Fruit fly (Drosophila melanogaster) whole organism, embryonic: ENCODE results near the gene RpS17.
A peak's percentile ranks its signal among the peaks of the same experiment; 100 is the strongest.

ENCODE experiments used
- BtbVII ChIP-seq: fragments of 200-800 bp; sonication (Bioruptor generic); optimal IDR thresholded peaks from 3 replicates; lab custom pipeline; 2017; ENCODE audit warnings: missing biosample characterization, mild to moderate bottlenecking, missing genetic modification characterization
- CG10565 ChIP-seq: fragments of 200-800 bp; sonication (Bioruptor generic); optimal IDR thresholded peaks from 3 replicates; lab custom pipeline; 2016; ENCODE audit warnings: missing biosample characterization, mild to moderate bottlenecking, missing genetic modification characterization
- CG10979 ChIP-seq: fragments of 200-800 bp; sonication (Bioruptor generic); optimal IDR thresholded peaks from 2 replicates; lab custom pipeline; 2018; ENCODE audit warnings: missing biosample characterization, mild to moderate bottlenecking, missing genetic modification characterization, moderate library complexity
- CG12219 ChIP-seq: fragments of 200-800 bp; sonication (Bioruptor generic); optimal IDR thresholded peaks from 3 replicates; lab custom pipeline; 2018; ENCODE audit warnings: missing biosample characterization, mild to moderate bottlenecking, missing genetic modification characterization
- CG15073 ChIP-seq: fragments of 200-800 bp; sonication (Bioruptor generic); optimal IDR thresholded peaks from 2 replicates; lab custom pipeline; 2016; ENCODE audit warnings: missing biosample characterization, missing genetic modification characterization
- CG17359 ChIP-seq: fragments of 200-800 bp; sonication (Bioruptor generic); optimal IDR thresholded peaks from 3 replicates; lab custom pipeline; 2018; ENCODE audit warnings: missing biosample characterization, mild to moderate bottlenecking, missing genetic modification characterization, moderate library complexity
- CG2712 ChIP-seq: fragments of 200-800 bp; optimal IDR thresholded peaks from 3 replicates; lab custom pipeline; 2019; ENCODE audit warnings: missing biosample characterization, mild to moderate bottlenecking, missing genetic modification characterization, moderate library complexity
- CG2875 ChIP-seq: fragments of 200-800 bp; sonication (Bioruptor generic); optimal IDR thresholded peaks from 2 replicates; lab custom pipeline; 2017; ENCODE audit warnings: missing biosample characterization, mild to moderate bottlenecking, missing genetic modification characterization, missing genetic modification reagents
- CG30431 ChIP-seq: fragments of 200-800 bp; sonication (Bioruptor generic); optimal IDR thresholded peaks from 2 replicates; lab custom pipeline; 2017; ENCODE audit warnings: missing biosample characterization, missing genetic modification characterization
- CG7372 ChIP-seq: fragments of 200-800 bp; sonication (Bioruptor generic); IDR thresholded peaks from 2 replicates; pipeline ENCODE4 v1.3.6; 2022; ENCODE audit warnings: missing biosample characterization, missing genetic modification characterization
- CG7963 ChIP-seq: fragments of 200-800 bp; sonication (Bioruptor generic); IDR thresholded peaks from 3 replicates; pipeline ENCODE4 v1.3.6; 2022; ENCODE audit warnings: missing biosample characterization, missing genetic modification characterization; ENCODE audit not compliant: partially characterized antibody
- CG9817 ChIP-seq: fragments of 200-800 bp; sonication (Bioruptor generic); optimal IDR thresholded peaks from 2 replicates; lab custom pipeline; 2018; ENCODE audit warnings: missing biosample characterization, mild to moderate bottlenecking, missing genetic modification characterization, moderate library complexity
- CG9876 ChIP-seq: fragments of 200-800 bp; sonication (Bioruptor generic); optimal IDR thresholded peaks from 2 replicates; lab custom pipeline; 2016; ENCODE audit warnings: missing biosample characterization, missing genetic modification characterization
- HLH3B ChIP-seq: fragments of 200-800 bp; sonication (Bioruptor generic); IDR thresholded peaks from 2 replicates; pipeline ENCODE4 v1.3.6; 2022; ENCODE audit warnings: missing biosample characterization, missing genetic modification characterization
- HmgD ChIP-seq: fragments of 200-800 bp; sonication (Bioruptor generic); optimal IDR thresholded peaks from 3 replicates; lab custom pipeline; 2016; ENCODE audit warnings: missing biosample characterization, missing genetic modification characterization
- Jarid2 ChIP-seq: fragments of 200-800 bp; sonication (Bioruptor generic); optimal IDR thresholded peaks from 3 replicates; lab custom pipeline; 2017; ENCODE audit warnings: mild to moderate bottlenecking, missing biosample characterization, missing genetic modification reagents, missing genetic modification characterization
- Meics ChIP-seq: fragments of 200-800 bp; sonication (Bioruptor generic); optimal IDR thresholded peaks from 2 replicates; lab custom pipeline; 2017; ENCODE audit warnings: missing biosample characterization, mild to moderate bottlenecking, missing genetic modification characterization
- Oaz ChIP-seq: fragments of 200-800 bp; sonication (Bioruptor generic); IDR thresholded peaks from 2 replicates; pipeline ENCODE4 v1.3.6; 2022; ENCODE audit warnings: missing biosample characterization, missing genetic modification characterization
- Ravus ChIP-seq: fragments of 200-800 bp; sonication (Bioruptor generic); IDR thresholded peaks from 2 replicates; pipeline ENCODE4 v1.3.6; 2022; ENCODE audit warnings: missing biosample characterization, missing genetic modification characterization
- Sin3A ChIP-seq: fragments of >200 bp; optimal IDR thresholded peaks from 2 replicates; lab custom pipeline; 2018
- Sry-δ ChIP-seq: fragments of 200-800 bp; sonication (Bioruptor generic); optimal IDR thresholded peaks from 2 replicates; lab custom pipeline; 2016; ENCODE audit warnings: missing biosample characterization, missing genetic modification characterization
- abd-A ChIP-seq: fragments of 200-800 bp; sonication (Bioruptor generic); optimal IDR thresholded peaks from 3 replicates; lab custom pipeline; 2019; ENCODE audit warnings: missing biosample characterization, mild to moderate bottlenecking, missing genetic modification characterization, moderate library complexity
- ac ChIP-seq: fragments of 200-800 bp; sonication (Bioruptor generic); optimal IDR thresholded peaks from 3 replicates; lab custom pipeline; 2017; ENCODE audit warnings: missing biosample characterization, mild to moderate bottlenecking, missing genetic modification characterization
- ase ChIP-seq: fragments of 200-800 bp; sonication (Bioruptor generic); IDR thresholded peaks from 3 replicates; pipeline ENCODE4 v1.3.6; 2022; ENCODE audit warnings: missing biosample characterization, missing genetic modification characterization
- bcd ChIP-seq: fragments of 200-800 bp; sonication (Bioruptor generic); optimal IDR thresholded peaks from 2 replicates; lab custom pipeline; 2017; ENCODE audit warnings: missing biosample characterization, mild to moderate bottlenecking, missing genetic modification characterization
- br ChIP-seq: fragments of >200 bp; optimal IDR thresholded peaks from 2 replicates; lab custom pipeline; 2017
- cad ChIP-seq: fragments of >200 bp; optimal IDR thresholded peaks from 2 replicates; lab custom pipeline; 2017; ENCODE audit warnings: missing biosample characterization, missing genetic modification characterization
- cato ChIP-seq: fragments of 200-800 bp; sonication (Bioruptor generic); optimal IDR thresholded peaks from 2 replicates; lab custom pipeline; 2016; ENCODE audit warnings: missing biosample characterization, missing genetic modification characterization, borderline replicate concordance
- crc ChIP-seq: fragments of 200-800 bp; sonication (Bioruptor generic); optimal IDR thresholded peaks from 2 replicates; lab custom pipeline; 2016; ENCODE audit warnings: missing biosample characterization, missing genetic modification characterization
- fd3F ChIP-seq: fragments of 200-800 bp; sonication (Bioruptor generic); optimal IDR thresholded peaks from 2 replicates; lab custom pipeline; 2018; ENCODE audit warnings: missing biosample characterization, mild to moderate bottlenecking, missing genetic modification characterization, moderate library complexity
- gem ChIP-seq: fragments of 200-800 bp; sonication (Bioruptor generic); optimal IDR thresholded peaks from 2 replicates; lab custom pipeline; 2019; ENCODE audit warnings: missing biosample characterization, mild to moderate bottlenecking, missing genetic modification characterization, moderate library complexity
- grn ChIP-seq: fragments of 200-800 bp; sonication (Bioruptor generic); optimal IDR thresholded peaks from 3 replicates; lab custom pipeline; 2017; ENCODE audit warnings: missing biosample characterization, missing genetic modification characterization
- ham ChIP-seq: fragments of 200-800 bp; sonication (Bioruptor generic); IDR thresholded peaks from 2 replicates; pipeline ENCODE4 v1.3.6; 2022; ENCODE audit warnings: missing biosample characterization, missing genetic modification characterization
- hth ChIP-seq: fragments of >200 bp; optimal IDR thresholded peaks from 2 replicates; lab custom pipeline; 2017; ENCODE audit warnings: inconsistent platforms
- kni ChIP-seq: fragments of 200-800 bp; sonication (Bioruptor generic); optimal IDR thresholded peaks from 3 replicates; lab custom pipeline; 2017; ENCODE audit warnings: mild to moderate bottlenecking, missing biosample characterization, missing genetic modification reagents, missing genetic modification characterization
- lab ChIP-seq: fragments of 200-800 bp; sonication (Bioruptor generic); optimal IDR thresholded peaks from 3 replicates; lab custom pipeline; 2017; ENCODE audit warnings: missing biosample characterization, missing genetic modification characterization, mild to moderate bottlenecking, moderate library complexity, missing genetic modification reagents
- lbe ChIP-seq: fragments of 200-800 bp; sonication (Bioruptor generic); optimal IDR thresholded peaks from 2 replicates; lab custom pipeline; 2016; ENCODE audit warnings: missing biosample characterization, mild to moderate bottlenecking, missing genetic modification characterization
- onecut ChIP-seq: fragments of 200-800 bp; sonication (Bioruptor generic); IDR thresholded peaks from 2 replicates; pipeline ENCODE4 v1.3.6; 2022; ENCODE audit warnings: missing biosample characterization, missing genetic modification characterization
- pan ChIP-seq, 4 experiments: fragments of >200 bp in 3 of 4; fragments of 200-800 bp in 1 of 4; sonication (Bioruptor generic) in 1 of 4; optimal IDR thresholded peaks in 3 of 4; IDR thresholded peaks in 1 of 4; 2 replicates each; pipeline versions ENCODE4 v1.3.6 to Lab custom; 2017 to 2022; ENCODE audit warnings: missing biosample characterization in 2 of 4, missing genetic modification characterization in 2 of 4, mixed read lengths in 1 of 4
- pita ChIP-seq: fragments of 200-800 bp; sonication (Bioruptor generic); optimal IDR thresholded peaks from 2 replicates; lab custom pipeline; 2017; ENCODE audit warnings: missing biosample characterization, mild to moderate bottlenecking, missing genetic modification characterization
- repo ChIP-seq: fragments of 200-800 bp; sonication (Bioruptor generic); optimal IDR thresholded peaks from 2 replicates; lab custom pipeline; 2016; ENCODE audit warnings: missing biosample characterization, missing genetic modification characterization
- row ChIP-seq: fragments of 200-800 bp; sonication (Bioruptor generic); IDR thresholded peaks from 3 replicates; pipeline ENCODE4 v1.3.6; 2022; ENCODE audit warnings: missing biosample characterization, missing genetic modification characterization
- sc ChIP-seq, 3 experiments: fragments of >200 bp in 2 of 3; fragments of 200-800 bp in 1 of 3; sonication (Bioruptor generic) in 1 of 3; optimal IDR thresholded peaks; 2 replicates in 2 of 3; 3 replicates in 1 of 3; lab custom pipeline; 2017; ENCODE audit warnings: mild to moderate bottlenecking in 1 of 3, missing biosample characterization in 1 of 3, missing genetic modification characterization in 1 of 3, missing genetic modification reagents in 1 of 3
- sisA ChIP-seq: fragments of 200-800 bp; sonication (Bioruptor generic); IDR thresholded peaks from 2 replicates; pipeline ENCODE4 v1.3.6; 2022; ENCODE audit warnings: missing biosample characterization, missing genetic modification characterization
- slou ChIP-seq: fragments of 200-800 bp; sonication (Bioruptor generic); optimal IDR thresholded peaks from 3 replicates; lab custom pipeline; 2016; ENCODE audit warnings: missing biosample characterization, missing genetic modification characterization
- slp2 ChIP-seq: fragments of 200-800 bp; sonication (Bioruptor generic); optimal IDR thresholded peaks from 2 replicates; lab custom pipeline; 2016; ENCODE audit warnings: missing biosample characterization, missing genetic modification characterization
- ttk ChIP-seq: fragments of 200-800 bp; sonication (Bioruptor generic); IDR thresholded peaks from 2 replicates; pipeline ENCODE4 v2.1.2; 2022; ENCODE audit warnings: missing biosample characterization, missing genetic modification characterization
- yki ChIP-seq: fragments of >200 bp; optimal IDR thresholded peaks from 3 replicates; lab custom pipeline; 2018
- zen ChIP-seq: fragments of 200-800 bp; sonication (Bioruptor generic); optimal IDR thresholded peaks from 3 replicates; lab custom pipeline; 2018; ENCODE audit warnings: missing biosample characterization, mild to moderate bottlenecking, missing genetic modification characterization, moderate library complexity
- zfh2 ChIP-seq: fragments of 200-800 bp; sonication (Bioruptor generic); optimal IDR thresholded peaks from 2 replicates; lab custom pipeline; 2016; ENCODE audit warnings: missing biosample characterization, missing genetic modification characterization

Gene RpS17

DNA sequence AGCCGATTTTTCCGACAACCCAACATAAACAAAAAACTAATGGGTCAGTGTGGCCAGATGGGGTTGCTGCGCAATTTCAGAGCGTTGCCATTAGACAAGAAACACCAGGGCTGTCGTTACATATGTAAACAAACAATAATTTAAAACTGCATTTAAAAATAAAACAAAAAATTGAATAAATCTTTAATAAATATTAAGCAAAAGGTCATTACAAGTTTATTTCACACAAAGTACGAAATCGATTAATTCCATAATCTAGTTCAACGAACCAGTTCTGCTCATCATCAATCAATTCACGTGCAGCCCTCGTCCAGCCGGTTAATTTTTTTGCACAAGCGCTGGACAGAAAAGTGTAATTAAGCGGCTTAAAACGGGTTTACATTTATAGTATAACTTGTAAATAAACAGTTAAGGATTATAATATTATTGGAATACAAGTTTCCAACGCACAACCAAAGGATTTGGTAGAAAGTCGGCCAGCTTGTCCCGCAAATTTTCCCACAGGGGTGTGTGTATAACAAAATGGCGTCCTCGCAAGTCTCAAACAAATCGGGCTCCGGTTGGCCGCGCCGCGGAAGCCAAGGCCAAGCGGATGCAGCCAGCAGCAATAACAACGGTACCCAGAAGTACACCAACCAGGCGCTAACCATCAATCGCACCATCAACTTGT lies 18.7 kb downstream of the RpS17 start, which contains the start of the genes CG4022 and Cpsf5 (continued):
- TF ChIP-seq ac (GFP tag; lab: Kevin White, UChicago) = peak; percentile 20
- TF ChIP-seq slp2 (GFP tag; lab: Kevin White, UChicago) = peak; percentile 46
- TF ChIP-seq sc (optimal IDR thresholded peaks at IDR 0.05; lab: Kevin White, UChicago) = no peak
- peak; percentile 16 for TF ChIP-seq sc (GFP tag; optimal IDR thresholded peaks at IDR 0.05; lab: Kevin White, UChicago)
- TF ChIP-seq Oaz = peak; percentile 80
- TF ChIP-seq hth (lab: Kevin White, UChicago) = no peak
- TF ChIP-seq zfh2 = peak; percentile 72
- peak; percentile 66 for TF ChIP-seq lbe (GFP tag; lab: Kevin White, UChicago)
- peak; percentile 82 for TF ChIP-seq sisA
- no peak for TF ChIP-seq pita (GFP tag; lab: Kevin White, UChicago)
- peak; percentile 97 for TF ChIP-seq abd-A (tag; lab: Kevin White, UChicago)
- TF ChIP-seq br (lab: Kevin White, UChicago) = no peak
- TF ChIP-seq CG10565 = no peak
- TF ChIP-seq BtbVII (GFP tag; lab: Kevin White, UChicago) = peak; percentile 47
- no peak for TF ChIP-seq CG7963 (GFP tag; lab: Robert Waterston, UW)
- no peak for TF ChIP-seq HmgD (GFP tag; lab: Kevin White, UChicago)
- TF ChIP-seq Ravus (GFP tag; lab: Robert Waterston, UW) = peak; percentile 25; the same call in 1 of the 2 replicates
- peak; percentile 84 for TF ChIP-seq CG7372 (GFP tag; lab: Robert Waterston, UW)
- TF ChIP-seq CG2712 (tag; lab: Kevin White, UChicago) = peak; percentile 91
- TF ChIP-seq CG9817 = peak; percentile 90
- peak; percentile 95 for TF ChIP-seq row (GFP tag; lab: Robert Waterston, UW)
- peak; percentile 77 for TF ChIP-seq Sin3A
- no peak for TF ChIP-seq CG15073 (GFP tag; lab: Kevin White, UChicago)
- TF ChIP-seq cato (GFP tag; lab: Kevin White, UChicago) = peak; percentile 54
- peak; percentile 78 for TF ChIP-seq Meics (GFP tag; lab: Kevin White, UChicago)
- no peak for TF ChIP-seq pan (optimal IDR thresholded peaks at IDR 0.05; lab: Kevin White, UChicago)
- TF ChIP-seq pan (GFP tag; optimal IDR thresholded peaks at IDR 0.05 in 1 of 2, IDR thresholded peaks at IDR 0.05 in 1 of 2) = peak in 1 of 2 experiments; percentile 86
- TF ChIP-seq onecut (GFP tag; lab: Robert Waterston, UW) = peak; percentile 81
- peak; percentile 86 for TF ChIP-seq zen (tag; lab: Kevin White, UChicago)
- TF ChIP-seq CG2875 (GFP tag; lab: Kevin White, UChicago) = peak; percentile 47
- TF ChIP-seq HLH3B = peak; percentile 84
- TF ChIP-seq slou = peak; percentile 51
- peak; percentile 42 for TF ChIP-seq Sry-δ
- TF ChIP-seq CG9876 (GFP tag; lab: Kevin White, UChicago) = no peak
- peak; percentile 52 for TF ChIP-seq CG30431 (GFP tag; lab: Kevin White, UChicago)
- TF ChIP-seq ase = peak; percentile 73; the same call in 2 of the 3 replicates
- TF ChIP-seq bcd (GFP tag; lab: Kevin White, UChicago) = peak; percentile 73
- peak; percentile 88 for TF ChIP-seq lab (GFP tag; lab: Kevin White, UChicago)
- TF ChIP-seq repo (GFP tag; lab: Kevin White, UChicago) = peak; percentile 2
- TF ChIP-seq cad (GFP tag; lab: Kevin White, UChicago) = no peak
- TF ChIP-seq CG10979 (tag; lab: Kevin White, UChicago) = peak; percentile 74
- TF ChIP-seq kni = peak; percentile 93
- peak; percentile 74 for TF ChIP-seq CG17359 (tag; lab: Kevin White, UChicago)
- no peak for TF ChIP-seq crc (GFP tag; lab: Kevin White, UChicago)
- peak; percentile 69 for TF ChIP-seq CG12219
- no peak for TF ChIP-seq yki
- peak; percentile 77 for TF ChIP-seq ttk (GFP tag; lab: Robert Waterston, UW)
- peak; percentile 87 for TF ChIP-seq fd3F (GFP tag; lab: Kevin White, UChicago)
- peak; percentile 52; the same call in 1 of the 2 replicates for TF ChIP-seq ham
- peak; percentile 93 for TF ChIP-seq gem (tag; lab: Kevin White, UChicago)
- TF ChIP-seq Jarid2 = no peak
- TF ChIP-seq grn = peak; percentile 35
